Fruit fly (Drosophila melanogaster) whole organism, embryonic: ENCODE data around the gene pnt.

ENCODE experiments used
- Blimp-1 ChIP-seq: fragments of 200-800 bp; sonication (Bioruptor generic); optimal IDR thresholded peaks from 3 replicates; lab custom pipeline; 2018; ENCODE audit warnings: missing biosample characterization, missing genetic modification characterization, mild to moderate bottlenecking, moderate library complexity, missing genetic modification reagents
- BtbVII ChIP-seq: fragments of 200-800 bp; sonication (Bioruptor generic); optimal IDR thresholded peaks from 3 replicates; lab custom pipeline; 2017; ENCODE audit warnings: missing biosample characterization, mild to moderate bottlenecking, missing genetic modification characterization
- CG10565 ChIP-seq: fragments of 200-800 bp; sonication (Bioruptor generic); optimal IDR thresholded peaks from 3 replicates; lab custom pipeline; 2016; ENCODE audit warnings: missing biosample characterization, mild to moderate bottlenecking, missing genetic modification characterization
- CG13296 ChIP-seq: fragments of 200-800 bp; sonication (Bioruptor generic); optimal IDR thresholded peaks from 3 replicates; lab custom pipeline; 2018; ENCODE audit warnings: missing biosample characterization, mild to moderate bottlenecking, missing genetic modification characterization
- CG18011 ChIP-seq: fragments of 200-800 bp; sonication (Bioruptor generic); optimal IDR thresholded peaks from 2 replicates; lab custom pipeline; 2017; ENCODE audit warnings: missing biosample characterization, missing genetic modification characterization, mild to moderate bottlenecking, moderate library complexity, missing genotype
- CG4282 ChIP-seq: fragments of 200-800 bp; sonication (Bioruptor generic); optimal IDR thresholded peaks from 2 replicates; lab custom pipeline; 2016; ENCODE audit warnings: missing biosample characterization, missing genetic modification characterization
- CG4360 ChIP-seq: fragments of 200-800 bp; sonication (Bioruptor generic); IDR thresholded peaks from 2 replicates; pipeline ENCODE4 v1.3.6; 2022; ENCODE audit warnings: missing biosample characterization, missing genetic modification characterization
- CG4820 ChIP-seq: fragments of 200-800 bp; sonication (Bioruptor generic); optimal IDR thresholded peaks from 3 replicates; lab custom pipeline; 2016; ENCODE audit warnings: missing biosample characterization, missing genetic modification characterization
- CG6813 ChIP-seq: fragments of 200-800 bp; sonication (Bioruptor generic); optimal IDR thresholded peaks from 2 replicates; lab custom pipeline; 2017; ENCODE audit warnings: missing biosample characterization, missing genetic modification characterization, mild to moderate bottlenecking, moderate library complexity, missing genetic modification reagents
- CG7271 ChIP-seq: fragments of 200-800 bp; sonication (Bioruptor generic); optimal IDR thresholded peaks from 2 replicates; lab custom pipeline; 2018; ENCODE audit warnings: missing biosample characterization, mild to moderate bottlenecking, missing genetic modification characterization, moderate library complexity
- CG7556 ChIP-seq: fragments of 200-800 bp; sonication (Bioruptor generic); optimal IDR thresholded peaks from 2 replicates; lab custom pipeline; 2017; ENCODE audit warnings: missing biosample characterization, mild to moderate bottlenecking, missing genetic modification characterization
- CG8765 ChIP-seq: fragments of 200-800 bp; sonication (Bioruptor generic); IDR thresholded peaks from 2 replicates; pipeline ENCODE4 v1.3.6; 2022; ENCODE audit warnings: missing biosample characterization, missing genetic modification characterization
- CG8924 ChIP-seq: fragments of 200-800 bp; optimal IDR thresholded peaks from 3 replicates; lab custom pipeline; 2019; ENCODE audit warnings: missing biosample characterization, mild to moderate bottlenecking, missing genetic modification characterization, moderate library complexity
- Dip2 ChIP-seq: fragments of 200-800 bp; sonication (Bioruptor generic); IDR thresholded peaks from 2 replicates; pipeline ENCODE4 v1.3.6; 2022; ENCODE audit warnings: missing biosample characterization, missing genetic modification characterization
- Dp ChIP-seq: fragments of 200-800 bp; sonication (Bioruptor generic); optimal IDR thresholded peaks from 2 replicates; lab custom pipeline; 2018; ENCODE audit warnings: missing biosample characterization, mild to moderate bottlenecking, missing genetic modification characterization, moderate library complexity
- E2f1 ChIP-seq: fragments of 200-800 bp; sonication (Bioruptor generic); IDR thresholded peaks from 2 replicates; pipeline ENCODE4 v1.3.6; 2022; ENCODE audit warnings: missing biosample characterization, missing genetic modification characterization
- Eip74EF ChIP-seq, 2 experiments: fragments of 200-800 bp in 1 of 2; fragments of >200 bp in 1 of 2; sonication (Bioruptor generic) in 1 of 2; optimal IDR thresholded peaks; 2 replicates each; lab custom pipeline; 2017 to 2019; ENCODE audit warnings: missing biosample characterization in 2 of 2, missing genetic modification characterization in 2 of 2, mild to moderate bottlenecking in 1 of 2, moderate library complexity in 1 of 2
- Gug ChIP-seq: fragments of 200-800 bp; sonication (Bioruptor generic); IDR thresholded peaks from 4 replicates; pipeline ENCODE4 v1.3.6; 2022; ENCODE audit warnings: missing biosample characterization, missing genetic modification characterization
- H15 ChIP-seq: fragments of 200-800 bp; sonication (Bioruptor generic); IDR thresholded peaks from 3 replicates; pipeline ENCODE4 v1.3.6; 2022; ENCODE audit warnings: missing biosample characterization, missing genetic modification characterization
- Kr ChIP-seq: fragments of 200-800 bp; sonication (Bioruptor generic); optimal IDR thresholded peaks from 2 replicates; lab custom pipeline; 2017; ENCODE audit warnings: missing biosample characterization, mild to moderate bottlenecking, missing genetic modification characterization
- Max ChIP-seq: fragments of 200-800 bp; sonication (Bioruptor generic); optimal IDR thresholded peaks from 2 replicates; lab custom pipeline; 2016; ENCODE audit warnings: missing biosample characterization, mild to moderate bottlenecking, missing genetic modification characterization
- Six4 ChIP-seq: fragments of 200-800 bp; sonication (Bioruptor generic); optimal IDR thresholded peaks from 2 replicates; lab custom pipeline; 2016; ENCODE audit warnings: missing biosample characterization, missing genetic modification characterization
- Sry-δ ChIP-seq: fragments of 200-800 bp; sonication (Bioruptor generic); optimal IDR thresholded peaks from 2 replicates; lab custom pipeline; 2016; ENCODE audit warnings: missing biosample characterization, missing genetic modification characterization
- Ssrp ChIP-seq: fragments of 200-800 bp; sonication (Bioruptor generic); optimal IDR thresholded peaks from 2 replicates; lab custom pipeline; 2018; ENCODE audit warnings: missing biosample characterization, mild to moderate bottlenecking, missing genetic modification characterization, moderate library complexity
- Xrp1 ChIP-seq: fragments of 200-800 bp; sonication (Bioruptor generic); IDR thresholded peaks from 2 replicates; pipeline ENCODE4 v1.3.6; 2022; ENCODE audit warnings: missing biosample characterization, missing genetic modification characterization
- ac ChIP-seq: fragments of 200-800 bp; sonication (Bioruptor generic); optimal IDR thresholded peaks from 3 replicates; lab custom pipeline; 2017; ENCODE audit warnings: missing biosample characterization, mild to moderate bottlenecking, missing genetic modification characterization
- aop ChIP-seq: fragments of 200-800 bp; sonication (Bioruptor generic); IDR thresholded peaks from 2 replicates; pipeline ENCODE4 v1.3.6; 2022; ENCODE audit warnings: missing biosample characterization, missing genetic modification characterization
- da ChIP-seq: fragments of 200-800 bp; sonication (Bioruptor generic); optimal IDR thresholded peaks from 2 replicates; lab custom pipeline; 2016; ENCODE audit warnings: missing biosample characterization, missing genetic modification characterization
- dan ChIP-seq: fragments of 200-800 bp; sonication (Bioruptor generic); IDR thresholded peaks from 2 replicates; pipeline ENCODE4 v1.3.6; 2022; ENCODE audit warnings: missing biosample characterization, missing genetic modification characterization
- en ChIP-seq: fragments of 200-800 bp; sonication (Bioruptor generic); optimal IDR thresholded peaks from 2 replicates; lab custom pipeline; 2016; ENCODE audit warnings: missing biosample characterization, missing genetic modification characterization
- ewg ChIP-seq: fragments of 200-800 bp; sonication (Bioruptor generic); optimal IDR thresholded peaks from 3 replicates; lab custom pipeline; 2017; ENCODE audit warnings: mild to moderate bottlenecking, missing biosample characterization, missing genetic modification reagents, missing genetic modification characterization
- fd102C ChIP-seq: fragments of 200-800 bp; sonication (Bioruptor generic); optimal IDR thresholded peaks from 2 replicates; lab custom pipeline; 2018; ENCODE audit warnings: missing biosample characterization, mild to moderate bottlenecking, missing genetic modification characterization, moderate library complexity
- fru ChIP-seq: fragments of >200 bp; optimal IDR thresholded peaks from 2 replicates; lab custom pipeline; 2017
- hkb ChIP-seq, 2 experiments: fragments of 200-800 bp in 1 of 2; fragments of >200 bp in 1 of 2; sonication (Bioruptor generic) in 1 of 2; IDR thresholded peaks in 1 of 2; optimal IDR thresholded peaks in 1 of 2; 2 replicates each; pipeline versions ENCODE4 v1.3.6 to Lab custom; 2017 to 2022; ENCODE audit warnings: missing biosample characterization in 1 of 2, missing genetic modification characterization in 1 of 2
- insv ChIP-seq, 2 experiments: fragments of 200-800 bp; sonication (Bioruptor generic); optimal IDR thresholded peaks; 3 replicates each; lab custom pipeline; 2016 to 2018; ENCODE audit warnings: missing biosample characterization in 2 of 2, missing genetic modification characterization in 2 of 2
- mld ChIP-seq: fragments of 200-800 bp; sonication (Bioruptor generic); IDR thresholded peaks from 3 replicates; pipeline ENCODE4 v1.3.6; 2022; ENCODE audit warnings: missing biosample characterization, missing genetic modification characterization; ENCODE audit not compliant: partially characterized antibody
- nom ChIP-seq: fragments of 200-800 bp; sonication (Bioruptor generic); optimal IDR thresholded peaks from 2 replicates; lab custom pipeline; 2017; ENCODE audit warnings: missing biosample characterization, missing genetic modification characterization, mild to moderate bottlenecking, moderate library complexity, missing genetic modification reagents
- onecut ChIP-seq: fragments of 200-800 bp; sonication (Bioruptor generic); IDR thresholded peaks from 2 replicates; pipeline ENCODE4 v1.3.6; 2022; ENCODE audit warnings: missing biosample characterization, missing genetic modification characterization
- otp ChIP-seq: fragments of 200-800 bp; sonication (Bioruptor generic); IDR thresholded peaks from 3 replicates; pipeline ENCODE4, ENCODE4 v1.3.6; 2022; ENCODE audit warnings: missing biosample characterization, missing genetic modification characterization
- ro ChIP-seq: fragments of 200-800 bp; sonication (Bioruptor generic); IDR thresholded peaks from 2 replicates; pipeline ENCODE4 v1.3.6; 2022; ENCODE audit warnings: missing biosample characterization, missing genetic modification characterization
- scrt ChIP-seq: fragments of 200-800 bp; sonication (Bioruptor generic); optimal IDR thresholded peaks from 2 replicates; lab custom pipeline; 2018; ENCODE audit warnings: missing biosample characterization, mild to moderate bottlenecking, missing genetic modification characterization, moderate library complexity
- sd ChIP-seq: fragments of 200-800 bp; sonication (Bioruptor generic); optimal IDR thresholded peaks from 3 replicates; lab custom pipeline; 2018; ENCODE audit warnings: missing biosample characterization, mild to moderate bottlenecking, missing genetic modification characterization, moderate library complexity
- sqz ChIP-seq: fragments of 200-800 bp; sonication (Bioruptor generic); optimal IDR thresholded peaks from 3 replicates; lab custom pipeline; 2018; ENCODE audit warnings: missing biosample characterization, mild to moderate bottlenecking, missing genetic modification characterization
- tgo ChIP-seq: fragments of 200-800 bp; sonication (Bioruptor generic); IDR thresholded peaks from 3 replicates; pipeline ENCODE4 v1.3.6; 2022; ENCODE audit warnings: missing biosample characterization, missing genetic modification characterization
- toy ChIP-seq: fragments of 200-800 bp; sonication (Bioruptor generic); IDR thresholded peaks from 2 replicates; pipeline ENCODE4 v1.3.6; 2022; ENCODE audit warnings: missing biosample characterization, missing genetic modification characterization
- usp ChIP-seq: fragments of >200 bp; optimal IDR thresholded peaks from 2 replicates; lab custom pipeline; 2017; ENCODE audit warnings: missing biosample characterization, missing genetic modification characterization
- vnd ChIP-seq: fragments of 200-800 bp; sonication (Bioruptor generic); IDR thresholded peaks from 3 replicates; pipeline ENCODE4 v1.3.6; 2022; ENCODE audit warnings: missing biosample characterization, missing genetic modification characterization; ENCODE audit not compliant: partially characterized antibody
- zf30C ChIP-seq: fragments of 200-800 bp; sonication (Bioruptor generic); optimal IDR thresholded peaks from 3 replicates; lab custom pipeline; 2018; ENCODE audit warnings: missing biosample characterization, mild to moderate bottlenecking, missing genetic modification characterization

Gene pnt

dm6 chr3R:23355829-23356738 lies 10.1 kb upstream of the pnt start, which contains the start of the genes ATPsynCF6 and Sec13 (continued):
- TF ChIP-seq otp (GFP tag; lab: Robert Waterston, UW): no peak
- 0 out of 2 replicates have a peak, but pooled peaks have one; percentile 13 for TF ChIP-seq CG8765 (GFP tag; lab: Robert Waterston, UW)
- no peak for TF ChIP-seq CG4360
- peak; percentile 38 for TF ChIP-seq Ssrp
- TF ChIP-seq dan (GFP tag; lab: Robert Waterston, UW): no peak
- no peak for TF ChIP-seq CG7271 (tag; lab: Kevin White, UChicago)
- no peak for TF ChIP-seq ro (GFP tag; lab: Robert Waterston, UW)
- no peak for TF ChIP-seq Kr (GFP tag; lab: Kevin White, UChicago)
- TF ChIP-seq sd (tag; lab: Kevin White, UChicago): no peak
- TF ChIP-seq tgo: peak; percentile 65
- peak; percentile 91 for TF ChIP-seq Sry-δ
- no peak for TF ChIP-seq usp (GFP tag; lab: Kevin White, UChicago)
- TF ChIP-seq Dp (GFP tag; lab: Kevin White, UChicago): no peak
- TF ChIP-seq Xrp1: peak; percentile 64
- TF ChIP-seq CG8924 (tag; lab: Kevin White, UChicago): peak; percentile 42
- TF ChIP-seq BtbVII (GFP tag; lab: Kevin White, UChicago): no peak
- TF ChIP-seq Gug (GFP tag; lab: Robert Waterston, UW): peak; percentile 37; the same call in 1 of the 4 replicates
- TF ChIP-seq ewg (GFP tag; lab: Kevin White, UChicago): peak; percentile 7
- no peak for TF ChIP-seq nom (GFP tag; lab: Kevin White, UChicago)
- no peak for TF ChIP-seq fd102C (GFP tag; lab: Kevin White, UChicago)
- peak; percentile 71 for TF ChIP-seq CG4820 (GFP tag; lab: Kevin White, UChicago)
- peak; percentile 86 for TF ChIP-seq mld (GFP tag; lab: Robert Waterston, UW)
- TF ChIP-seq onecut (GFP tag; lab: Robert Waterston, UW): no peak
- TF ChIP-seq CG10565: no peak
- TF ChIP-seq insv (GFP tag; optimal IDR thresholded peaks at IDR 0.05; lab: Kevin White, UChicago): no peak
- no peak for TF ChIP-seq fru
- TF ChIP-seq Eip74EF (GFP tag; optimal IDR thresholded peaks at IDR 0.05; lab: Kevin White, UChicago): no peak
- TF ChIP-seq scrt (GFP tag; lab: Kevin White, UChicago): no peak
- no peak for TF ChIP-seq Dip2 (GFP tag; lab: Robert Waterston, UW)
- no peak for TF ChIP-seq ac (GFP tag; lab: Kevin White, UChicago)
- TF ChIP-seq CG4282 (GFP tag; lab: Kevin White, UChicago): no peak
- peak; percentile 58 for TF ChIP-seq sqz (GFP tag; lab: Kevin White, UChicago)
- TF ChIP-seq hkb (optimal IDR thresholded peaks at IDR 0.05; lab: Kevin White, UChicago): no peak
- TF ChIP-seq hkb (GFP tag; IDR thresholded peaks at IDR 0.05; lab: Robert Waterston, UW): peak; percentile 32; the same call in 1 of the 2 replicates
- peak; percentile 44 for TF ChIP-seq Max
- TF ChIP-seq E2f1 (GFP tag; lab: Robert Waterston, UW): peak; percentile 37; the same call in 1 of the 2 replicates
- TF ChIP-seq aop (GFP tag; lab: Robert Waterston, UW): no peak
- no peak for TF ChIP-seq en (GFP tag; lab: Kevin White, UChicago)
- no peak for TF ChIP-seq da (GFP tag; lab: Kevin White, UChicago)
- TF ChIP-seq CG7556 (GFP tag; lab: Kevin White, UChicago): peak; percentile 26
- TF ChIP-seq H15 (GFP tag; lab: Robert Waterston, UW): peak; percentile 44; the same call in 1 of the 3 replicates
- peak; percentile 56 for TF ChIP-seq Blimp-1
- TF ChIP-seq CG18011 (GFP tag; lab: Kevin White, UChicago): no peak
- peak; percentile 50 for TF ChIP-seq CG13296
- no peak for TF ChIP-seq CG6813
- 0 out of 2 replicates have a peak, but pooled peaks have one; percentile 10 for TF ChIP-seq toy (GFP tag; lab: Robert Waterston, UW)
- no peak for TF ChIP-seq zf30C (GFP tag; lab: Kevin White, UChicago)
- TF ChIP-seq vnd (GFP tag; lab: Robert Waterston, UW): peak; percentile 90
- peak; percentile 34 for TF ChIP-seq Six4 (GFP tag; lab: Kevin White, UChicago)
